Worm (Caenorhabditis elegans) whole organism, midembryonic: Measurements from ENCODE around the gene E02C12.11.

Source experiments
- cog-1 ChIP-seq: sonication (generic microtip); optimal IDR thresholded peaks from 2 replicates; lab custom pipeline; 2016; ENCODE audit warnings: missing genetic modification characterization, missing compliant biosample characterization
- flt-1 ChIP-seq: fragments of 200-800 bp; sonication (Bioruptor generic); IDR thresholded peaks from 2 replicates; pipeline ENCODE4 v1.3.6; 2022; ENCODE audit warnings: missing genetic modification characterization, missing compliant biosample characterization
- klf-2 ChIP-seq: fragments of 200-800 bp; sonication (Bioruptor generic); conservative IDR thresholded peaks from 2 replicates; pipeline ENCODE4 v1.3.6; 2022; ENCODE audit warnings: missing genetic modification reagents, missing genetic modification characterization, missing compliant biosample characterization
- med-1 ChIP-seq: sonication (generic microtip); optimal IDR thresholded peaks from 2 replicates; lab custom pipeline; 2017; ENCODE audit warnings: missing genetic modification characterization, mild to moderate bottlenecking, missing compliant biosample characterization, antibody characterized with exemption, missing genetic modification reagents; ENCODE audit not compliant: insufficient read depth
- tab-1 ChIP-seq: fragments of 200-800 bp; sonication (Bioruptor generic); IDR thresholded peaks from 2 replicates; pipeline ENCODE4 v1.3.6; 2022; ENCODE audit warnings: missing genetic modification characterization, missing compliant biosample characterization
- ztf-29 ChIP-seq: fragments of 200-800 bp; sonication (Bioruptor generic); IDR thresholded peaks from 2 replicates; pipeline ENCODE4 v1.3.6; 2022; ENCODE audit warnings: missing genetic modification reagents, missing genetic modification characterization, missing compliant biosample characterization

- TF ChIP-seq klf-2 (GFP tag; lab: Robert Waterston, UW), result no peak
- TF ChIP-seq flt-1 (GFP tag; lab: Robert Waterston, UW), result no peak
- TF ChIP-seq med-1 (GFP tag; lab: Kevin White, UChicago), result no peak
- TF ChIP-seq ztf-29 (GFP tag; lab: Robert Waterston, UW), result no peak
- TF ChIP-seq cog-1 (tag; lab: Kevin White, UChicago), result no peak
- TF ChIP-seq tab-1, result no peak
Observed at ce11 chrV:9414516-9414915, 34.8 kb upstream of the E02C12.11 start, which contains the start of gene F36D4.4.
